Worm (Caenorhabditis elegans): Measurements from ENCODE around the gene F14H12.2.

F14H12.2 gene

DNA sequence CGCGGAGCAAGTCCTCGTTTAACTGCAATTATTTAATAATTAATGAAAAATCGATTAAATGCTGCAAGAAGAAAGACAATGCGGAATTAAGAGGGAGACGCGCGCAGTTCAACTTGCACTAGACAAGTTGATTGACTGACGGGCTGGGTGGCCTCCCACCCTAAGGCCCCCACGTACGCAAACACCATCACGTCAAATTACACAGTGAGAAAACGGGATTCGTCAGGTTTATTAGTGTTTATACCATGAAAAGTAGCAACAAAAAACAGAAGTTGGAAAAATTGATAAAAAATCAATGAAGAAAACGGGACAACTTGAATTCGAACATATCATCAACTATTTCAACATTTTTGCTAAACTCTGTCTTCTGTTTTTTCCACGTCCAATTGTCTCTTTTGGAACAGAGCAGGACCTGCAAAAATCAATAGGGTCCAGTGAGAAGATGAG lies 42.7 kb upstream of the F14H12.2 start (continued):
- TF ChIP-seq ceh-8 (GFP tag; optimal IDR thresholded peaks at IDR 0.05): no peak
- no peak for TF ChIP-seq lin-13 (GFP tag; optimal IDR thresholded peaks at IDR 0.05)
- TF ChIP-seq C04F5.9 (tag; optimal IDR thresholded peaks at IDR 0.05): no peak
- no peak for TF ChIP-seq nhr-11 (tag; optimal IDR thresholded peaks at IDR 0.05)
- TF ChIP-seq nhr-47 (tag; optimal IDR thresholded peaks at IDR 0.05): peak; percentile 55
- TF ChIP-seq irx-1 (tag; optimal IDR thresholded peaks at IDR 0.05): peak; percentile 61
- no peak for TF ChIP-seq aha-1 (tag; optimal IDR thresholded peaks at IDR 0.05)
- TF ChIP-seq nhr-85 (tag): peak; percentile 73
- peak; percentile 44 for TF ChIP-seq unc-86 (tag; optimal IDR thresholded peaks at IDR 0.05)

DNA sequence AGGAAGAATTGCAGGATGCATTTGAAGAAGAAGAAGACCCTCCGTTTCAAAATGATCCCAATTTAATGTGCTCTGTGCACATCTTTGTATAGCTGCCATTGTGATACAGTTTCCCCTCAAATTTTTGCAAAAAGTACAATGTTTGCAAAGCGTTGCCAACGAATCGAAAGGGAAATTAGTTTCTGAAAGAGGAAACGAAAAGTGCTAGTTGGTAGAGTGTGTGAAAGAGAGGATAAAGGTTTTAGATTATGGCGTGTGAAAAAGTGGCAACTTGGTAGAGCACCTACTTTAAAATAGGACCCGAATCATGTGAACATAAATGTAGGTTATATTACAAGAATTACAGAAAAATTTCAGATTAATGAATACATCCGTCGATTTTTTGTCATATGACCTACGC lies 38.6 kb upstream of the F14H12.2 start, which contains the start of gene C52B9.8:
C52B9.8 (minus strand) TSS at position 101 of the 400 bp plus-strand sequence.
- TF ChIP-seq fkh-8 (tag; optimal IDR thresholded peaks at IDR 0.05) (peak; percentile 16), xbp-1 (tag; optimal IDR thresholded peaks at IDR 0.05) (no peak)

DNA sequence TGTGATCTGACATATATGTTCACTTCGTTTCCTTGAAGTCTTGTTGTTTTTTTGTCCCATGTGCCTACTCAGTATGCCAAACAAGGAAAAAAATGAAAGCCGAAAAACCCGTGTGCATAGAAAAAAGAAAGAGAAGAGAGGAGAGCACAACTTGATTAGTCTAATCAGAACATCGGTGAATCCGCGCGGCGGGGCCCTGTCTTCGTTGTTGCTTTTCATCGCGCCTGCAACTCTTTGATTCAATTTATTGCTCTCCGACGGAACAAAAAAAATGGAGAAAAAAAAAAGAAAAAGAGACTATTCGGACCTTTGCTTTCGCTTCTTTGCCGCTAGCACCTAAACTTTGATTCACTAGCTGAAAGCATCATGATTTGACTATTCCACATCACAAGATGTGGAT lies 35.4 kb upstream of the F14H12.2 start:
- TF ChIP-seq nhr-71 (tag; optimal IDR thresholded peaks at IDR 0.05) (peak; percentile 2), fkh-10 (GFP tag; optimal IDR thresholded peaks at IDR 0.05) (peak; percentile 95), lin-14 (GFP tag; optimal IDR thresholded peaks at IDR 0.05) (peak; percentile 77), lin-35 (GFP tag; optimal IDR thresholded peaks at IDR 0.05) (no peak), unc-130 (tag; optimal IDR thresholded peaks at IDR 0.05) (no peak), xbp-1 (tag; optimal IDR thresholded peaks at IDR 0.05) (no peak), ces-1 (GFP tag; optimal IDR thresholded peaks at IDR 0.05) (peak; percentile 87), irx-1 (tag; optimal IDR thresholded peaks at IDR 0.05) (no peak)

DNA sequence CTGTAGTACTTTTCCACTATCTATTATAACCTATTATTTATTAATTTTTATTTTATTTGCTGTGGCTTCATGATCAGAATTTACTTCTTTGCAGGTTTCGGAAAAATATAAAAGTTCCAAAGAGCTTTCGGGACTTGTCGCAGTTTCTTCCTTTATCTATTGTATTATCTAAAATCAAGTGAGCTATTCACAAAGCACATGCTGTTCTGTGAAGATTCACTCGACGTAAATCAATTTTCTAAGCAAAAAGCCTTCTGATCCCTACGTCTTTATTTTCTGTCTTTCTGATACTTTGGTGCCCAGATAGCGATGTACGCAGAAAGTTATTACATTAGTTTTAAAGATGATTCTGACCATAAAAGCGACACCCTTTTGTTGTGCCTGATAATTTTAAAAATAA lies 33.2 kb upstream of the F14H12.2 start:
- no peak for TF ChIP-seq unc-62 (GFP tag; optimal IDR thresholded peaks at IDR 0.05)
- TF ChIP-seq ama-1 (optimal IDR thresholded peaks at IDR 0.05): no peak
- no peak for TF ChIP-seq egl-13 (tag; optimal IDR thresholded peaks at IDR 0.05)
- TF ChIP-seq dpl-1 (GFP tag; optimal IDR thresholded peaks at IDR 0.05): no peak
- TF ChIP-seq alr-1 (tag; optimal IDR thresholded peaks at IDR 0.05; ENCODE audit: borderline replicate concordance): no peak
- TF ChIP-seq efl-1 (optimal IDR thresholded peaks at IDR 0.05): no peak
- TF ChIP-seq efl-1 (GFP tag; optimal IDR thresholded peaks at IDR 0.05 in 1 of 2): peak in 1 of 2 experiments; percentile 2
- peak; percentile 29 for TF ChIP-seq lin-14 (GFP tag; optimal IDR thresholded peaks at IDR 0.05)
- no peak for TF ChIP-seq nhr-76 (tag; optimal IDR thresholded peaks at IDR 0.05)
- no peak for TF ChIP-seq nhr-19 (GFP tag; conservative IDR thresholded peaks at IDR 0.05)
- no peak for TF ChIP-seq skn-1 (tag; optimal IDR thresholded peaks at IDR 0.05)
- TF ChIP-seq lir-3 (tag; optimal IDR thresholded peaks at IDR 0.05; ENCODE audit: poor library complexity): no peak
- TF ChIP-seq ceh-63 (GFP tag; optimal IDR thresholded peaks at IDR 0.05): no peak
- no peak for TF ChIP-seq fkh-4 (tag; optimal IDR thresholded peaks at IDR 0.05; ENCODE audit: borderline replicate concordance)
- TF ChIP-seq mep-1 (tag; optimal IDR thresholded peaks at IDR 0.05): no peak
- TF ChIP-seq fos-1 (tag; optimal IDR thresholded peaks at IDR 0.05): no peak
- no peak for TF ChIP-seq egl-27 (tag; optimal IDR thresholded peaks at IDR 0.05)
- TF ChIP-seq fkh-10 (GFP tag; optimal IDR thresholded peaks at IDR 0.05): peak; percentile 75
- no peak for TF ChIP-seq rnt-1 (tag; optimal IDR thresholded peaks at IDR 0.05)
- no peak for TF ChIP-seq blmp-1 (tag; optimal IDR thresholded peaks at IDR 0.05)

DNA sequence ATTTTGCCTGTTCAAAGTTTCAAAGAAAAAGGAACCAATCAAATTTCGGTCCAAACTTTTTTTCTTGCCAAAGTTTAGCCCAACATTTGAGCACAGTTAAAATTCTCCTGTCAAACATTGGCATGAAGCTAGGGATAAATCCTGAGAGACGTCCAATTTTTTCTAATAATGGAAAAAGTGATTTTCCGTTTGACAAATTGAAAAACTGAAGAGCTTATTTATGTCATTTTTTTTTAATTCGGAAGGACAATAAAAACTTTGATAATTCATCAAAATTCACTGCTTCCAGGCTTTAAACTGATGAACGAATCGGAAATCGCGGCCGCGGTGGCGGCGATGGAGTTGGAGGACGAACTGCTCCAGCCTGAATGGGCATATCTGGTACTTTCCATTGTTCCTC lies 29.7 kb upstream of the F14H12.2 start, which contains the start of gene dop-6:
dop-6 (plus strand) TSS at position 301 of the 400 bp plus-strand sequence.
- TF ChIP-seq nhr-77 (tag; optimal IDR thresholded peaks at IDR 0.05) (no peak), ces-1 (GFP tag; optimal IDR thresholded peaks at IDR 0.05) (no peak), mep-1 (tag; optimal IDR thresholded peaks at IDR 0.05) (no peak), F16B12.6 (tag; optimal IDR thresholded peaks at IDR 0.05) (no peak), lir-3 (tag; optimal IDR thresholded peaks at IDR 0.05; ENCODE audit: poor library complexity) (no peak), snu-23 (GFP tag; optimal IDR thresholded peaks at IDR 0.05) (no peak), fkh-10 (GFP tag; optimal IDR thresholded peaks at IDR 0.05) (no peak), swsn-7 (tag; optimal IDR thresholded peaks at IDR 0.05) (no peak), C04F5.9 (tag; optimal IDR thresholded peaks at IDR 0.05) (no peak), unc-30 (tag; optimal IDR thresholded peaks at IDR 0.05) (no peak), nhr-237 (tag; optimal IDR thresholded peaks at IDR 0.05) (no peak), egl-13 (tag; optimal IDR thresholded peaks at IDR 0.05) (no peak), nhr-20 (tag; optimal IDR thresholded peaks at IDR 0.05) (no peak)

All from whole organism, L1 larva.